Fruit fly (Drosophila melanogaster) Kc167 (cell line): Measurements from ENCODE around the gene CG32669.

Experiments
- Sin3A ChIP-seq: fragments of >200 bp; optimal IDR thresholded peaks from 2 replicates; lab custom pipeline; 2018; ENCODE audit warnings: missing external identifiers
- h ChIP-seq: fragments of >200 bp; optimal IDR thresholded peaks from 3 replicates; lab custom pipeline; 2018; ENCODE audit warnings: missing external identifiers
- psq ChIP-seq: fragments of >200 bp; optimal IDR thresholded peaks from 2 replicates; lab custom pipeline; 2017; ENCODE audit warnings: missing external identifiers

dm6 chrX:10867692-10868091, 22.8 kb upstream of the CG32669 start:
- TF ChIP-seq h (lab: Kevin White, UChicago) (no peak), Sin3A (lab: Kevin White, UChicago) (no peak), psq (lab: Kevin White, UChicago) (no peak)
